Worm (Caenorhabditis elegans) whole organism, mixed stage, embryonic: Measurements from ENCODE around the gene F28C6.9.

Source experiments
- drap-1 ChIP-seq: fragments of 200-800 bp; sonication (Bioruptor generic); optimal IDR thresholded peaks from 3 replicates; lab custom pipeline; 2018; ENCODE audit warnings: mild to moderate bottlenecking, missing genetic modification characterization, missing compliant biosample characterization
- elt-1 ChIP-seq: sonication (generic microtip); optimal IDR thresholded peaks from 2 replicates; lab custom pipeline; 2017; ENCODE audit warnings: missing genetic modification characterization, mild to moderate bottlenecking, missing compliant biosample characterization, antibody characterized with exemption, moderate library complexity, borderline replicate concordance; ENCODE audit not compliant: insufficient read depth
- nhr-237 ChIP-seq: fragments of 150-350 bp; optimal IDR thresholded peaks from 2 replicates; lab custom pipeline; 2014; ENCODE audit warnings: missing biosample characterization, missing genetic modification characterization
- nhr-28 ChIP-seq: fragments of 150-350 bp; optimal IDR thresholded peaks from 2 replicates; lab custom pipeline; 2014; ENCODE audit warnings: missing biosample characterization, missing genetic modification characterization
- unc-39 ChIP-seq: fragments of 150-350 bp; optimal IDR thresholded peaks from 2 replicates; lab custom pipeline; 2014; ENCODE audit warnings: missing biosample characterization, missing genetic modification characterization
- unc-62 ChIP-seq: fragments of 150-350 bp; optimal IDR thresholded peaks from 2 replicates; lab custom pipeline; 2014; ENCODE audit warnings: missing biosample characterization, missing genetic modification reagents, missing genetic modification characterization
- ztf-11 ChIP-seq: fragments of 150-350 bp; optimal IDR thresholded peaks from 2 replicates; lab custom pipeline; 2014; ENCODE audit warnings: missing biosample characterization, missing genetic modification characterization

DNA sequence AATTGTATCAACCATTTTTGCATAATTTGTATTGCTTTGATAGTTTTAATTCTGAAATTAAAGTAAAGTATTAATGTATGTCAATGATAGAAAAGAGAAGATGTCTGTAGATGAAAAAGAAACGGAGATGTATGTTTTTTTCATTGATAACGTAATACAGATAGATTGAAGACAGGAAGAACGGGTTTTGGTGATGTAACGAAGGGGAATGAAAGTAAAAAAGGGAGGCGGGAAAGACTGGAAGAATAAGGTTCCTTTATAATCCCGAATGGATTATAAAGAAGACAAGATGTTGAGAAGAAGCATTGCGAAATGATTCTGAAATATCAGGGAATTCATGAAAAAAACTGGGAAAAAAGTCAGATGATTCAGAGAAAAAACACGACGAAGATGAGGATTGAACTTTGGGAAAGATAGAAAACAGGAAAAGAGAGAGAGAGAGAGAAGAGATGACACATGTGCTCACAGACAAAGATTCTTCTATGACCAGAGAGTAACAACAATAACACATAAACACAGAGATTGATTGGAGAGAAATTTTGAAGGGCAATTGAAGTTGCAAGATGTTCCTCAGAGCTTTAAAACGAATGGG lies 24.9 kb downstream of the F28C6.9 start, which contains the start of gene F54C9.11:
- TF ChIP-seq elt-1 (tag; lab: Kevin White, UChicago): no peak
- TF ChIP-seq drap-1 (GFP tag; lab: Kevin White, UChicago): no peak
- no peak for TF ChIP-seq nhr-28 (tag; lab: Kevin White, UChicago)
- no peak for TF ChIP-seq unc-39 (tag; lab: Kevin White, UChicago)
- TF ChIP-seq nhr-237 (tag; lab: Kevin White, UChicago): no peak
- no peak for TF ChIP-seq ztf-11 (tag; lab: Kevin White, UChicago)
- TF ChIP-seq unc-62 (GFP tag; lab: Kevin White, UChicago): no peak
